Worm (Caenorhabditis elegans) whole organism, L4 larva: ENCODE results near the gene vha-18.

Experiments used
- D1046.2 ChIP-seq: fragments of 200-800 bp; sonication (Bioruptor generic); IDR thresholded peaks from 2 replicates; pipeline ENCODE4 v1.3.6; 2022; ENCODE audit warnings: missing genetic modification characterization, missing compliant biosample characterization
- F44E2.7 ChIP-seq: fragments of 200-800 bp; sonication (Bioruptor generic); IDR thresholded peaks from 2 replicates; pipeline ENCODE4 v2.1.2; 2022; ENCODE audit warnings: missing genetic modification characterization, missing compliant biosample characterization
- Y105C5A.15 ChIP-seq: fragments of 200-800 bp; sonication (Bioruptor generic); IDR thresholded peaks from 2 replicates; pipeline ENCODE4 v1.3.6; 2022; ENCODE audit warnings: missing genetic modification characterization, missing compliant biosample characterization
- Y48G9A.11 ChIP-seq: fragments of 200-800 bp; sonication (Bioruptor generic); IDR thresholded peaks from 2 replicates; pipeline ENCODE4 v1.3.6; 2022; ENCODE audit warnings: missing genetic modification reagents, missing genetic modification characterization, missing compliant biosample characterization
- ZK337.2 ChIP-seq: fragments of 200-800 bp; sonication (Bioruptor generic); IDR thresholded peaks from 2 replicates; pipeline ENCODE4 v1.3.6; 2022; ENCODE audit warnings: missing genetic modification reagents, missing genetic modification characterization, missing compliant biosample characterization
- arid-1 ChIP-seq: fragments of 200-800 bp; sonication (Bioruptor generic); conservative IDR thresholded peaks from 2 replicates; pipeline ENCODE4 v1.3.6; 2022; ENCODE audit warnings: missing genetic modification reagents, missing genetic modification characterization, missing compliant biosample characterization
- attf-4 ChIP-seq: sonication (generic microtip); optimal IDR thresholded peaks from 3 replicates; lab custom pipeline; 2017; ENCODE audit warnings: missing biosample characterization, missing genetic modification characterization
- ceh-20 ChIP-seq: fragments of 200-800 bp; sonication (Bioruptor generic); IDR thresholded peaks from 2 replicates; pipeline ENCODE4 v1.3.6; 2022; ENCODE audit warnings: missing genetic modification reagents, missing genetic modification characterization, missing compliant biosample characterization
- ceh-62 ChIP-seq: sonication (generic microtip); optimal IDR thresholded peaks from 2 replicates; lab custom pipeline; 2017; ENCODE audit warnings: missing biosample characterization, missing genetic modification characterization
- cey-2 ChIP-seq: sonication (generic microtip); optimal IDR thresholded peaks from 3 replicates; lab custom pipeline; 2017; ENCODE audit warnings: missing genetic modification characterization, mild to moderate bottlenecking, missing compliant biosample characterization, antibody characterized with exemption, borderline replicate concordance; ENCODE audit not compliant: insufficient read depth
- daf-16 ChIP-seq, 3 experiments: sonication (generic microtip); optimal IDR thresholded peaks; 2 replicates each; lab custom pipeline; 2016 to 2017; ENCODE audit warnings: missing genetic modification characterization in 3 of 3, missing genetic modification reagents in 3 of 3, mild to moderate bottlenecking in 2 of 3, missing compliant biosample characterization in 2 of 3, missing biosample characterization in 1 of 3, moderate library complexity in 1 of 3
- daf-19 ChIP-seq: fragments of 200-800 bp; sonication (Bioruptor generic); conservative IDR thresholded peaks from 2 replicates; pipeline ENCODE4 v1.3.6; 2022; ENCODE audit warnings: missing genetic modification characterization, missing compliant biosample characterization
- dmd-6 ChIP-seq: fragments of 200-800 bp; sonication (Bioruptor generic); IDR thresholded peaks from 2 replicates; pipeline ENCODE4 v1.3.6; 2022; ENCODE audit warnings: missing genetic modification reagents, missing genetic modification characterization, missing compliant biosample characterization
- dve-1 ChIP-seq: sonication (generic microtip); optimal IDR thresholded peaks from 2 replicates; lab custom pipeline; 2017; ENCODE audit warnings: antibody characterized with exemption, mild to moderate bottlenecking, missing genetic modification characterization, missing compliant biosample characterization; ENCODE audit not compliant: insufficient read depth
- fkh-10 ChIP-seq: fragments of 150-350 bp; optimal IDR thresholded peaks from 2 replicates; lab custom pipeline; 2014; ENCODE audit warnings: missing biosample characterization, missing genetic modification reagents, missing genetic modification characterization
- fos-1 ChIP-seq: fragments of 150-350 bp; optimal IDR thresholded peaks from 2 replicates; lab custom pipeline; 2014; ENCODE audit warnings: missing biosample characterization, missing genetic modification characterization
- hif-1 ChIP-seq, 2 experiments: sonication (generic microtip); optimal IDR thresholded peaks; 2 replicates each; lab custom pipeline; 2016 to 2017; ENCODE audit warnings: missing compliant biosample characterization in 2 of 2, missing genetic modification characterization in 2 of 2, missing genetic modification reagents in 2 of 2, missing genotype in 2 of 2, mild to moderate bottlenecking in 1 of 2
- hlh-11 ChIP-seq: fragments of 200-800 bp; sonication (Bioruptor generic); optimal IDR thresholded peaks from 2 replicates; lab custom pipeline; 2018; ENCODE audit warnings: mild to moderate bottlenecking, missing genetic modification characterization, missing compliant biosample characterization
- hlh-30 ChIP-seq: sonication (generic microtip); optimal IDR thresholded peaks from 2 replicates; lab custom pipeline; 2017; ENCODE audit warnings: antibody characterized with exemption, mild to moderate bottlenecking, missing genetic modification characterization, missing compliant biosample characterization; ENCODE audit not compliant: insufficient read depth
- hmg-1.1 ChIP-seq: fragments of 200-800 bp; sonication (Bioruptor generic); IDR thresholded peaks from 2 replicates; pipeline ENCODE4 v1.3.6; 2022; ENCODE audit warnings: missing genetic modification reagents, missing genetic modification characterization, missing compliant biosample characterization
- lin-1 ChIP-seq: fragments of 200-800 bp; sonication (Bioruptor generic); IDR thresholded peaks from 2 replicates; pipeline ENCODE4 v1.3.6; 2022; ENCODE audit warnings: missing genetic modification reagents, missing genetic modification characterization, missing compliant biosample characterization
- lin-38 ChIP-seq: fragments of 200-800 bp; sonication (Bioruptor generic); IDR thresholded peaks from 2 replicates; pipeline ENCODE4 v1.3.6; 2022; ENCODE audit warnings: missing genetic modification reagents, missing genetic modification characterization, missing compliant biosample characterization
- lin-39 ChIP-seq: fragments of 150-350 bp; optimal IDR thresholded peaks from 2 replicates; lab custom pipeline; 2014; ENCODE audit warnings: missing biosample characterization, missing genetic modification reagents, missing genetic modification characterization
- madf-5 ChIP-seq, 2 experiments: fragments of 200-800 bp; sonication (Bioruptor generic); IDR thresholded peaks; 2 replicates each; pipeline ENCODE4 v1.3.6; 2022; ENCODE audit warnings: missing compliant biosample characterization in 2 of 2, missing genetic modification characterization in 2 of 2
- mdl-1 ChIP-seq, 2 experiments: fragments of 150-350 bp in 1 of 2; sonication (generic microtip) in 1 of 2; optimal IDR thresholded peaks; 2 replicates each; lab custom pipeline; 2014 to 2017; ENCODE audit warnings: missing biosample characterization in 2 of 2, missing genetic modification characterization in 2 of 2
- mdt-29 ChIP-seq: fragments of 200-800 bp; sonication (Bioruptor generic); IDR thresholded peaks from 2 replicates; pipeline ENCODE4 v1.3.6; 2022; ENCODE audit warnings: missing genetic modification reagents, missing genetic modification characterization, missing compliant biosample characterization
- mes-2 ChIP-seq: sonication (generic microtip); optimal IDR thresholded peaks from 2 replicates; lab custom pipeline; 2016; ENCODE audit warnings: missing genotype, mild to moderate bottlenecking, missing genetic modification characterization, missing compliant biosample characterization; ENCODE audit not compliant: poor library complexity, severe bottlenecking
- mxl-3 ChIP-seq: fragments of 200-800 bp; sonication (Bioruptor generic); optimal IDR thresholded peaks from 2 replicates; lab custom pipeline; 2018; ENCODE audit warnings: mild to moderate bottlenecking, missing genetic modification characterization, missing compliant biosample characterization
- nhr-25 ChIP-seq: sonication (generic microtip); optimal IDR thresholded peaks from 2 replicates; lab custom pipeline; 2017; ENCODE audit warnings: missing genetic modification characterization, mild to moderate bottlenecking, missing compliant biosample characterization, antibody characterized with exemption, moderate library complexity, borderline replicate concordance; ENCODE audit not compliant: insufficient read depth
- nhr-28 ChIP-seq: fragments of 150-350 bp; optimal IDR thresholded peaks from 2 replicates; lab custom pipeline; 2014; ENCODE audit warnings: missing biosample characterization, missing genetic modification characterization
- pha-4 ChIP-seq, 2 experiments: fragments of 150-350 bp in 1 of 2; fragments of 200-800 bp in 1 of 2; sonication (Bioruptor generic) in 1 of 2; IDR thresholded peaks in 1 of 2; optimal IDR thresholded peaks in 1 of 2; 2 replicates each; pipeline versions ENCODE4 v1.3.6 to Lab custom; 2014 to 2022; ENCODE audit warnings: missing genetic modification characterization in 2 of 2, missing genetic modification reagents in 2 of 2, missing biosample characterization in 1 of 2, missing compliant biosample characterization in 1 of 2
- pqm-1 ChIP-seq: sonication (generic microtip); optimal IDR thresholded peaks from 2 replicates; lab custom pipeline; 2017; ENCODE audit warnings: missing biosample characterization, missing genetic modification characterization
- saeg-2 ChIP-seq: fragments of 200-800 bp; sonication (Bioruptor generic); IDR thresholded peaks from 2 replicates; pipeline ENCODE4 v1.3.6; 2022; ENCODE audit warnings: missing genetic modification reagents, missing genetic modification characterization, missing compliant biosample characterization
- skn-1 ChIP-seq: fragments of 150-350 bp; optimal IDR thresholded peaks from 2 replicates; lab custom pipeline; 2014; ENCODE audit warnings: missing biosample characterization, missing genetic modification characterization
- spr-1 ChIP-seq: sonication (generic microtip); optimal IDR thresholded peaks from 2 replicates; lab custom pipeline; 2016; ENCODE audit warnings: mild to moderate bottlenecking, missing genetic modification characterization, missing compliant biosample characterization
- tra-1 ChIP-seq: fragments of 200-800 bp; sonication (Bioruptor generic); IDR thresholded peaks from 2 replicates; pipeline ENCODE4 v1.3.6; 2022; ENCODE audit warnings: missing genetic modification reagents, missing genetic modification characterization, missing compliant biosample characterization
- ztf-7 ChIP-seq: fragments of 150-350 bp; optimal IDR thresholded peaks from 2 replicates; lab custom pipeline; 2014; ENCODE audit warnings: missing biosample characterization, missing genetic modification characterization

The vha-18 gene

ce11 chrV:8403916-8404315 is 9.4 kb downstream of the vha-18 start:
- TF ChIP-seq hif-1 (tag; optimal IDR thresholded peaks at IDR 0.05; lab: Kevin White, UChicago) (no peak), daf-19 (no peak), hlh-11 (tag; lab: Kevin White, UChicago) (peak; percentile 27), arid-1 (no peak), hmg-1.1 (no peak), pha-4 (GFP tag; IDR thresholded peaks at IDR 0.05; lab: Robert Waterston, UW) (no peak), pha-4 (tag; optimal IDR thresholded peaks at IDR 0.05; lab: Kevin White, UChicago) (no peak), ceh-62 (tag; lab: Kevin White, UChicago) (no peak), ZK337.2 (GFP tag; lab: Robert Waterston, UW) (no peak), fos-1 (no peak), ztf-7 (tag; lab: Kevin White, UChicago) (no peak), spr-1 (tag; lab: Kevin White, UChicago) (no peak), attf-4 (tag; lab: Kevin White, UChicago) (no peak), lin-39 (no peak), fkh-10 (GFP tag; lab: Kevin White, UChicago) (no peak), Y48G9A.11 (GFP tag; lab: Robert Waterston, UW) (no peak), Y105C5A.15 (GFP tag; lab: Robert Waterston, UW) (no peak), mdt-29 (GFP tag; lab: Robert Waterston, UW) (no peak), daf-16 (GFP tag; optimal IDR thresholded peaks at IDR 0.05; lab: Kevin White, UChicago) (no peak), daf-16 (tag; optimal IDR thresholded peaks at IDR 0.05; lab: Kevin White, UChicago) (peak; percentile 55), madf-5 (GFP tag; IDR thresholded peaks at IDR 0.05; lab: Robert Waterston, UW) (no peak), nhr-25 (tag; lab: Kevin White, UChicago) (no peak), pqm-1 (tag; lab: Kevin White, UChicago) (peak; percentile 4), saeg-2 (GFP tag; lab: Robert Waterston, UW) (no peak), D1046.2 (GFP tag; lab: Robert Waterston, UW) (no peak), dve-1 (tag; lab: Kevin White, UChicago) (peak; percentile 41)

- 0 out of 2 replicates have a peak, but pooled peaks have one; percentile 47 for TF ChIP-seq tra-1 (GFP tag; lab: Robert Waterston, UW)
- TF ChIP-seq skn-1: no peak
- TF ChIP-seq nhr-28 (tag; lab: Kevin White, UChicago): peak; percentile 7
- TF ChIP-seq mxl-3 (GFP tag; lab: Kevin White, UChicago): peak; percentile 41
- TF ChIP-seq lin-1 (GFP tag; lab: Robert Waterston, UW): 0 out of 2 replicates have a peak, but pooled peaks have one; percentile 43
- TF ChIP-seq daf-16 (GFP tag; optimal IDR thresholded peaks at IDR 0.05; lab: Kevin White, UChicago): no peak
- TF ChIP-seq daf-16 (tag; optimal IDR thresholded peaks at IDR 0.05; lab: Kevin White, UChicago): peak; percentile 37
- TF ChIP-seq pqm-1 (tag; lab: Kevin White, UChicago): peak; percentile 32
- TF ChIP-seq F44E2.7 (GFP tag; lab: Robert Waterston, UW): no peak
- TF ChIP-seq hlh-11 (tag; lab: Kevin White, UChicago): peak; percentile 80
- TF ChIP-seq hlh-30 (tag; lab: Kevin White, UChicago): peak; percentile 73
- TF ChIP-seq dve-1 (tag; lab: Kevin White, UChicago): peak; percentile 46
- no peak for TF ChIP-seq ceh-20 (GFP tag; lab: Robert Waterston, UW)
- TF ChIP-seq cey-2 (tag; lab: Kevin White, UChicago): peak; percentile 8
- TF ChIP-seq mdl-1 (tag; optimal IDR thresholded peaks at IDR 0.05; lab: Kevin White, UChicago): peak in 1 of 2 experiments; percentile 64
- peak; percentile 60 for TF ChIP-seq dmd-6 (GFP tag; lab: Robert Waterston, UW)
- TF ChIP-seq lin-38 (GFP tag; lab: Robert Waterston, UW): no peak
- TF ChIP-seq mes-2 (tag; lab: Kevin White, UChicago): peak; percentile 33
- peak in 1 of 2 experiments; percentile 35 for TF ChIP-seq hif-1 (tag; optimal IDR thresholded peaks at IDR 0.05; lab: Kevin White, UChicago)
- TF ChIP-seq, all 104 proteins: peak for 14
These were observed 10.1 kb downstream of the vha-18 start for ce11 chrV:8403152-8403551.
